Fruit fly (Drosophila melanogaster): Measurements from ENCODE around the gene SNF4Agamma.

The SNF4Agamma gene

dm6 chr3R:21206327-21206728, 65.8 kb downstream of the SNF4Agamma start (continued):
- TF ChIP-seq CG14014 (GFP tag; IDR thresholded peaks at IDR 0.05) (no peak), Doc3 (GFP tag; IDR thresholded peaks at IDR 0.05; ENCODE audit: partially characterized antibody) (no peak), CG10543 (GFP tag; optimal IDR thresholded peaks at IDR 0.05) (no peak), pros (GFP tag; optimal IDR thresholded peaks at IDR 0.05) (peak; percentile 70), otp (GFP tag; IDR thresholded peaks at IDR 0.05) (0 out of 3 replicates have a peak, but pooled peaks have one; percentile 7), ara (GFP tag; IDR thresholded peaks at IDR 0.05) (0 out of 2 replicates have a peak, but pooled peaks have one; percentile 20), Optix (GFP tag; IDR thresholded peaks at IDR 0.05) (no peak), grau (tag; optimal IDR thresholded peaks at IDR 0.05) (peak; percentile 41), schlank (tag; optimal IDR thresholded peaks at IDR 0.05) (no peak), maf-S (GFP tag; optimal IDR thresholded peaks at IDR 0.05) (no peak), dm (GFP tag; optimal IDR thresholded peaks at IDR 0.05) (no peak), CG17829 (tag; optimal IDR thresholded peaks at IDR 0.05) (peak; percentile 15), salm (tag; optimal IDR thresholded peaks at IDR 0.05) (no peak), CG11723 (GFP tag; optimal IDR thresholded peaks at IDR 0.05) (no peak), Dfd (GFP tag; optimal IDR thresholded peaks at IDR 0.05) (no peak), rib (GFP tag; IDR thresholded peaks at IDR 0.05) (no peak), Drgx (GFP tag; IDR thresholded peaks at IDR 0.05) (no peak; the same call in 1 of the 2 replicates), CG10979 (tag; optimal IDR thresholded peaks at IDR 0.05) (peak; percentile 51), CG2199 (GFP tag; IDR thresholded peaks at IDR 0.05) (no peak), CG34376 (GFP tag; optimal IDR thresholded peaks at IDR 0.05) (no peak), Atf6 (GFP tag; IDR thresholded peaks at IDR 0.05) (no peak), Dip3 (GFP tag; optimal IDR thresholded peaks at IDR 0.05) (no peak), CG17328 (GFP tag; IDR thresholded peaks at IDR 0.05) (peak; percentile 15; the same call in 1 of the 2 replicates), ssp (GFP tag; IDR thresholded peaks at IDR 0.05) (no peak; the same call in 1 of the 2 replicates), CG8924 (tag; optimal IDR thresholded peaks at IDR 0.05) (peak; percentile 50), pb (GFP tag; optimal IDR thresholded peaks at IDR 0.05) (no peak), CG1647 (GFP tag; optimal IDR thresholded peaks at IDR 0.05) (no peak), CG15601 (tag; optimal IDR thresholded peaks at IDR 0.05) (peak; percentile 32), E2f2 (GFP tag; IDR thresholded peaks at IDR 0.05) (0 out of 2 replicates have a peak, but pooled peaks have one; percentile 11), ken (GFP tag; IDR thresholded peaks at IDR 0.05) (no peak), CG13775 (GFP tag; optimal IDR thresholded peaks at IDR 0.05) (peak; percentile 6), ash1 (GFP tag; optimal IDR thresholded peaks at IDR 0.05) (no peak), NfI (GFP tag; optimal IDR thresholded peaks at IDR 0.05) (no peak), CG7987 (GFP tag; optimal IDR thresholded peaks at IDR 0.05) (no peak), CG16813 (GFP tag; IDR thresholded peaks at IDR 0.05; ENCODE audit: partially characterized antibody) (no peak), Fer1 (GFP tag; optimal IDR thresholded peaks at IDR 0.05) (no peak), CG16815 (GFP tag; optimal IDR thresholded peaks at IDR 0.05) (no peak), cas (GFP tag; IDR thresholded peaks at IDR 0.05) (no peak), NC2β (GFP tag; optimal IDR thresholded peaks at IDR 0.05) (no peak), CG5953 (GFP tag; IDR thresholded peaks at IDR 0.05) (no peak), cg (GFP tag; optimal IDR thresholded peaks at IDR 0.05) (no peak), ro (GFP tag; IDR thresholded peaks at IDR 0.05) (no peak), Stat92E (GFP tag; optimal IDR thresholded peaks at IDR 0.05) (no peak), CG6791 (GFP tag; IDR thresholded peaks at IDR 0.05; ENCODE audit: partially characterized antibody) (no peak), gsb-n (tag; optimal IDR thresholded peaks at IDR 0.05) (peak; percentile 31), sens (GFP tag) (peak; percentile 82), sima (GFP tag; optimal IDR thresholded peaks at IDR 0.05) (no peak), so (GFP tag; IDR thresholded peaks at IDR 0.05) (no peak; the same call in 2 of the 3 replicates), CG2678 (tag; optimal IDR thresholded peaks at IDR 0.05) (peak; percentile 44), HmgD (GFP tag; optimal IDR thresholded peaks at IDR 0.05) (no peak), CG18599 (GFP tag; optimal IDR thresholded peaks at IDR 0.05) (no peak)
